Worm (Caenorhabditis elegans): ENCODE results near the gene C08F11.10.
"Not testable (repeated sequence)": the region's sequence is repeated elsewhere in the genome, so short reads cannot be mapped to it uniquely, and the experiment has no call there.

- not testable (repeated sequence) for TF ChIP-seq zim-3 (tag; optimal IDR thresholded peaks at IDR 0.05); mxl-1 (tag; optimal IDR thresholded peaks at IDR 0.05); F33H1.4 (GFP tag; IDR thresholded peaks at IDR 0.05); lin-35 (GFP tag; optimal IDR thresholded peaks at IDR 0.05); let-607 (tag; optimal IDR thresholded peaks at IDR 0.05); hlh-26 (GFP tag; conservative IDR thresholded peaks at IDR 0.05); chd-7 (tag; optimal IDR thresholded peaks at IDR 0.05); F57C9.4 (tag; optimal IDR thresholded peaks at IDR 0.05); sea-2 (GFP tag; IDR thresholded peaks at IDR 0.05); nhr-90 (tag; optimal IDR thresholded peaks at IDR 0.05); snpc-1.3 (tag; optimal IDR thresholded peaks at IDR 0.05; ENCODE audit: insufficient read depth); hsf-1 (GFP tag; IDR thresholded peaks at IDR 0.05); ccch-3 (GFP tag; optimal IDR thresholded peaks at IDR 0.05); efl-1 (GFP tag; optimal IDR thresholded peaks at IDR 0.05)
Measured at ce11 chrIV:13662570-13662969, 13.5 kb upstream of the C08F11.10 start, which contains the start of gene Y45F10C.2.

Data from whole organism, young adult.